Worm (Caenorhabditis elegans): ENCODE measurements around the gene pyr-1.

ce11 chrII:8627907-8628306 is 23.0 kb upstream of the pyr-1 start:
- TF ChIP-seq snpc-4 (tag; optimal IDR thresholded peaks at IDR 0.05) (no peak), nhr-12 (tag; optimal IDR thresholded peaks at IDR 0.05) (no peak), mab-5 (tag; optimal IDR thresholded peaks at IDR 0.05) (no peak)

Measured in whole organism, mixed stage, embryonic.